Worm (Caenorhabditis elegans) whole organism, midembryonic: ENCODE results near the gene rgef-1.

Source experiments
- T22C8.4 ChIP-seq: fragments of 200-800 bp; sonication (Bioruptor generic); IDR thresholded peaks from 2 replicates; pipeline ENCODE4 v1.3.6; 2022; ENCODE audit warnings: missing genetic modification characterization, missing compliant biosample characterization
- cog-1 ChIP-seq: sonication (generic microtip); optimal IDR thresholded peaks from 2 replicates; lab custom pipeline; 2016; ENCODE audit warnings: missing genetic modification characterization, missing compliant biosample characterization
- med-1 ChIP-seq: sonication (generic microtip); optimal IDR thresholded peaks from 2 replicates; lab custom pipeline; 2017; ENCODE audit warnings: missing genetic modification characterization, mild to moderate bottlenecking, missing compliant biosample characterization, antibody characterized with exemption, missing genetic modification reagents; ENCODE audit not compliant: insufficient read depth
- ref-1 ChIP-seq: fragments of 200-800 bp; sonication (Bioruptor generic); conservative IDR thresholded peaks from 2 replicates; pipeline ENCODE4 v1.3.6; 2022; ENCODE audit warnings: missing genetic modification reagents, missing genetic modification characterization, missing compliant biosample characterization

ce11 chrV:9513590-9513989 lies 47.9 kb downstream of the rgef-1 start, which contains the start of gene eif-2Bdelta:
- TF ChIP-seq cog-1 (tag; lab: Kevin White, UChicago), result no peak
- TF ChIP-seq ref-1 (GFP tag; lab: Robert Waterston, UW), result no peak
- TF ChIP-seq med-1, result no peak
- no peak for TF ChIP-seq T22C8.4
